Fruit fly (Drosophila melanogaster) Kc167 (cell line): Measurements from ENCODE around the gene Polr2C.

Source experiments
- h ChIP-seq: fragments of >200 bp; optimal IDR thresholded peaks from 3 replicates; lab custom pipeline; 2018; ENCODE audit warnings: missing external identifiers
- psq ChIP-seq: fragments of >200 bp; optimal IDR thresholded peaks from 2 replicates; lab custom pipeline; 2017; ENCODE audit warnings: missing external identifiers
- ttk ChIP-seq: sonication (Bioruptor generic); optimal IDR thresholded peaks from 2 replicates; lab custom pipeline; 2017; ENCODE audit warnings: missing external identifiers

DNA sequence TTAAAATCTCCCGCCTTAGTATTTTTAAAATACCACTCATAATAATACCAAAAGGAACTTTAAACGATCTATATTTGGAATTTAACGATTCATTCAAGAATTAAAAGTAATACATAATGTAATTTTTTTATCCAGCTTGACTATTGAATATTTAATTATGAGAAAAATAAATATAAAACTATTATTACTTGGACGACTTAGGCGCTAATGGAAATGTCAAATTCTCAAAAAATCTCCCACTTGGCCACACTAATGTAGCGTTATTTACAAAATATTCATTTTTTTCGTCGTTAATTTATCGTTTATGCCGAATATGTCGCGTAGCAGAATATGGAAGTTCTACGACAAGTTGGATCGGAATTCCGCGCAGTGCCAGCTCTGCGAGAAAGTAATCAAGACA, 42.4 kb upstream of the Polr2C start, which contains the start of gene CG16863:
- no peak for TF ChIP-seq h (lab: Kevin White, UChicago)
- no peak for TF ChIP-seq psq (lab: Kevin White, UChicago)
- no peak for TF ChIP-seq ttk (lab: Kevin White, UChicago)
